Fruit fly (Drosophila melanogaster): Measurements from ENCODE around the gene CG13887.
A peak's percentile ranks its signal among the peaks of the same experiment; 100 is the strongest.

The CG13887 gene

dm6 chr3L:818438-819138 is 19.1 kb upstream of the CG13887 start (continued):
- TF ChIP-seq CG13424 (tag; optimal IDR thresholded peaks at IDR 0.05) (peak; percentile 46), Adf1 (GFP tag; IDR thresholded peaks at IDR 0.05) (no peak), shn (GFP tag; optimal IDR thresholded peaks at IDR 0.05) (no peak), tgo (GFP tag; IDR thresholded peaks at IDR 0.05) (peak; percentile 19; the same call in 2 of the 3 replicates), Stat92E (GFP tag; optimal IDR thresholded peaks at IDR 0.05) (no peak), MTF-1 (GFP tag; optimal IDR thresholded peaks at IDR 0.05; ENCODE audit: borderline replicate concordance) (no peak), Drgx (GFP tag; IDR thresholded peaks at IDR 0.05) (peak; percentile 65), CG15696 (tag; optimal IDR thresholded peaks at IDR 0.05) (no peak), vfl (GFP tag; optimal IDR thresholded peaks at IDR 0.05) (no peak), ken (GFP tag; IDR thresholded peaks at IDR 0.05) (no peak), CrebB (tag; optimal IDR thresholded peaks at IDR 0.05) (no peak), Poxn (GFP tag; IDR thresholded peaks at IDR 0.05) (no peak), CG3163 (GFP tag; optimal IDR thresholded peaks at IDR 0.05) (no peak), klu (GFP tag; IDR thresholded peaks at IDR 0.05) (no peak), nerfin-1 (tag; optimal IDR thresholded peaks at IDR 0.05) (peak; percentile 4), danr (GFP tag; IDR thresholded peaks at IDR 0.05) (no peak), grn (GFP tag; optimal IDR thresholded peaks at IDR 0.05) (no peak), pnt (GFP tag; optimal IDR thresholded peaks at IDR 0.05) (no peak), Side (GFP tag; optimal IDR thresholded peaks at IDR 0.05) (peak; percentile 23), CG30403 (GFP tag; optimal IDR thresholded peaks at IDR 0.05) (peak; percentile 16), onecut (GFP tag; IDR thresholded peaks at IDR 0.05) (no peak), Pdp1 (GFP tag; optimal IDR thresholded peaks at IDR 0.05) (no peak), Optix (GFP tag; IDR thresholded peaks at IDR 0.05) (no peak), CG17612 (GFP tag; IDR thresholded peaks at IDR 0.05) (no peak), CG6689 (GFP tag; IDR thresholded peaks at IDR 0.05) (0 out of 2 replicates have a peak, but pooled peaks have one; percentile 18), CG2199 (GFP tag; IDR thresholded peaks at IDR 0.05) (no peak), wdn (GFP tag; IDR thresholded peaks at IDR 0.05) (no peak), Hmx (GFP tag; optimal IDR thresholded peaks at IDR 0.05) (no peak), gsb-n (tag; optimal IDR thresholded peaks at IDR 0.05) (no peak), CG3407 (GFP tag; optimal IDR thresholded peaks at IDR 0.05) (no peak), CG8388 (GFP tag; optimal IDR thresholded peaks at IDR 0.05) (peak; percentile 59), CG18764 (GFP tag; optimal IDR thresholded peaks at IDR 0.05) (no peak), CG4328 (GFP tag; optimal IDR thresholded peaks at IDR 0.05) (no peak), Six4 (GFP tag; optimal IDR thresholded peaks at IDR 0.05) (no peak), NFAT (GFP tag; IDR thresholded peaks at IDR 0.05) (no peak), Blimp-1 (GFP tag; optimal IDR thresholded peaks at IDR 0.05) (peak; percentile 29), CG7987 (GFP tag; optimal IDR thresholded peaks at IDR 0.05) (no peak), HHEX (GFP tag; optimal IDR thresholded peaks at IDR 0.05) (no peak), CG12769 (tag; optimal IDR thresholded peaks at IDR 0.05) (no peak), wek (GFP tag; optimal IDR thresholded peaks at IDR 0.05) (no peak), CG31441 (GFP tag; IDR thresholded peaks at IDR 0.05) (no peak; the same call in 1 of the 2 replicates), grau (tag; optimal IDR thresholded peaks at IDR 0.05) (peak; percentile 20), CG1647 (GFP tag; optimal IDR thresholded peaks at IDR 0.05) (no peak), Eip74EF (GFP tag; optimal IDR thresholded peaks at IDR 0.05) (no peak), ind (GFP tag; optimal IDR thresholded peaks at IDR 0.05) (no peak), CG12942 (GFP tag; optimal IDR thresholded peaks at IDR 0.05) (no peak), scrt (GFP tag; optimal IDR thresholded peaks at IDR 0.05) (no peak), twi (tag; optimal IDR thresholded peaks at IDR 0.05) (no peak), en (GFP tag; optimal IDR thresholded peaks at IDR 0.05) (no peak), CG10959 (GFP tag; IDR thresholded peaks at IDR 0.05) (no peak)
